Worm (Caenorhabditis elegans): ENCODE results near the gene F42E11.3.

The F42E11.3 gene

DNA sequence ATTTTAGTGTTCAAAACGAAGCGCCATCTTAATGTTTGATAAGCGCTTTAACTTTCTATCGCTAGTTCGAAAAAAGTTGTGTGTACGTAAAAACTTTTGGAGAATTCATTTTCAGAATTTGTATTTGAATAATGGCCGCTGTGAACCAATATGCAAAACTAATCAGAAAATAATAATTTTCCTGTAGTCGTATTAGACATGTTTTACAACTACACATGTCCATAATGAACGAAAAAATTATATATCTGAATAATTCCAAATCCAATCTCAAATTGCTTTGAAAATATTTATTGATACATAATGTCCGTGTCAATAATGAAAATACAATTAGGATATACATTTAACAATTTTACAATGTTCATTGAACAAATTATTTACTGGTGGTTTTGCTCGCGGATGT is 31.4 kb upstream of the F42E11.3 start:
- TF ChIP-seq elt-1 (tag; optimal IDR thresholded peaks at IDR 0.05): no peak
- TF ChIP-seq Y55F3AM.14 (GFP tag; optimal IDR thresholded peaks at IDR 0.05): no peak
- TF ChIP-seq sma-3 (GFP tag; optimal IDR thresholded peaks at IDR 0.05): peak; percentile 7
- TF ChIP-seq peb-1 (tag; optimal IDR thresholded peaks at IDR 0.05): no peak
- no peak for TF ChIP-seq gmeb-1 (tag; optimal IDR thresholded peaks at IDR 0.05)
- TF ChIP-seq nhr-129 (tag; optimal IDR thresholded peaks at IDR 0.05): no peak
- no peak for TF ChIP-seq unc-39 (tag; optimal IDR thresholded peaks at IDR 0.05)
- no peak for TF ChIP-seq ztf-1 (GFP tag; conservative IDR thresholded peaks at IDR 0.05)
- TF ChIP-seq nhr-11 (tag; optimal IDR thresholded peaks at IDR 0.05): no peak
- TF ChIP-seq skn-1 (tag; optimal IDR thresholded peaks at IDR 0.05): no peak
- TF ChIP-seq nhr-77 (tag; optimal IDR thresholded peaks at IDR 0.05): no peak
- no peak for TF ChIP-seq lsy-2 (tag; optimal IDR thresholded peaks at IDR 0.05)
- no peak for TF ChIP-seq ceh-16 (tag; optimal IDR thresholded peaks at IDR 0.05)
- TF ChIP-seq snpc-4 (tag; optimal IDR thresholded peaks at IDR 0.05): no peak
- TF ChIP-seq fos-1 (tag; optimal IDR thresholded peaks at IDR 0.05): peak; percentile 9
- TF ChIP-seq lin-13 (GFP tag; optimal IDR thresholded peaks at IDR 0.05): no peak

DNA sequence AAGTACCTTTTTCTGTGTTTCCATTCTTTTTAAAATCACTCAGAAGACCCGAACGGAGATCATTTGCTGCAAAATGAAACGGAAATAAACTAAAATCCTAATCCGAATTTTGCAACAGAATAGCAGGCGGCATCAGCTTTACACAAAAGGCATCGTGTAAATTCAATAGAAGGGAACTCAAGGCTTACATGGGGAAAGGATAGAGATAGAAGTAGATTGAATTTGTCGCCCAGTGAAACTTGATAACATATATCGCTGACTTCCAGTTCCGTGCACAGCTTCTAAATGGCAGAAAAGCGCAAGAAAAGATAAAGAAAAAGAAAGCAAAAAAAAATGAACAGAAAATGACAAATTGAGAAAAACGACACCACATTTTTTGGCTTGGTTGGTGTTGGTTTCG is 30.5 kb upstream of the F42E11.3 start, which contains the start of gene slo-2:
Gene slo-2, minus strand, starts transcription at position 24 of the 400 bp plus-strand sequence.
- peak; percentile 25 for TF ChIP-seq sma-9 (GFP tag; optimal IDR thresholded peaks at IDR 0.05)
- TF ChIP-seq sma-9 (tag; optimal IDR thresholded peaks at IDR 0.05): no peak
- no peak for TF ChIP-seq nhr-25 (tag; optimal IDR thresholded peaks at IDR 0.05)
- no peak for TF ChIP-seq Y55F3AM.14 (GFP tag; optimal IDR thresholded peaks at IDR 0.05)
- no peak for TF ChIP-seq alr-1 (tag; optimal IDR thresholded peaks at IDR 0.05)

DNA sequence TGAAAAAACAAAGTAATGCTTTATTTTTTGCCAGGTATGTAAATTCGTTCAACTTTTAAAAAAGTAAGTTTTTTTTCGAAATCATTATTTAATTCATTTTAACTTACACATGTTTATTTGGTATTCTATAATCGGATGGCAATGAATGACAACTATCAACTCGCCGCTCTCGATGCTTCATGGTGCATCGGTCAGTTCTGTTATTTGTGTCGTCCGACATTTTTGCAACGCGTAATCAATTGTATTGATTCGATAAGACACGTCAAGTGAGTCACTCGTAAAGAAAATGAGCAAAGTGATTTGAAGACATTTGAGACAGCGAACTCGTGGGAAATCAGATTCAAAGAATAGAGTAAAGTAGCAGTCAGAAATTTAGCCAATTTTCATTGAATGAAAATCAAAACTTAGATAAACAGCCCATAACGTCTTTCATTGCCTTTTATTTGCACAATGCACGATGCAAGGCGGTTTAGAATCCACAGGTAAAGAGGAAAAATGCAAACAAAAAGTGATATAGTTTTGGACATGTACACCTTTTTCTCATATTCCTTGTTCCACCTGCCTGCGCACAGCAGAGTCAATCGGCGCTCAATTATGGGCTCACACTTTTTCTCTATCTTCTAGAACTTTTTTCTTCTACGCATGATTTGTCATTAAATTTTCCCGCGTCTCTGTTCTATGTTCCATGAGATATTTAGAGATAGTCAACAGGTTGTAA is 25.2 kb upstream of the F42E11.3 start:
- TF ChIP-seq sma-3 (GFP tag; optimal IDR thresholded peaks at IDR 0.05): no peak
- TF ChIP-seq fos-1 (tag; optimal IDR thresholded peaks at IDR 0.05): peak; percentile 77
- TF ChIP-seq C34F6.9 (tag; optimal IDR thresholded peaks at IDR 0.05): peak; percentile 22
- TF ChIP-seq ZK546.5 (tag; optimal IDR thresholded peaks at IDR 0.05): no peak

DNA sequence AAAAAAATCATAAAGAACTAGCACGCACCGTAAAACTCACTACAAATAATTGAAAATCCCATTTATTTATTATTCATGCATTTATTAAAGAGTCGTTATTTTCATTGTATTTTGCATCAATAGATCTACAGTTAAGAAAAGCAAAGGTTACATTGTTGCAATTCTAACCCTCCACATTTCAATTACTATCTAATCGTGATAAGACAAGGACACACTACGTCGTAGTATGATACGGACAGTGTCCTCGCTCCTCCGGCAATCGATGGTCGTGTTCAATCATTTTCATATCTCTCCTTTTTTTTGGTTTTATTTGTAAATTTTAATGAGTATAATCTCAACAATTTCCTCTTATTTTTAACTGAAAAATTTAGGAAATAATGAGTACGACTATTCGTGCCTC is 17.5 kb upstream of the F42E11.3 start, which contains the start of gene prx-12:
Gene prx-12, plus strand, starts transcription at position 371 of the 400 bp plus-strand sequence.
- TF ChIP-seq ztf-1 (GFP tag; conservative IDR thresholded peaks at IDR 0.05) (no peak), ama-1 (optimal IDR thresholded peaks at IDR 0.05) (no peak), blmp-1 (tag; optimal IDR thresholded peaks at IDR 0.05; ENCODE audit: insufficient read depth) (no peak), sma-3 (GFP tag; optimal IDR thresholded peaks at IDR 0.05) (peak; percentile 12), elt-1 (tag; optimal IDR thresholded peaks at IDR 0.05) (no peak), snpc-4 (tag; optimal IDR thresholded peaks at IDR 0.05) (no peak), nhr-11 (tag; optimal IDR thresholded peaks at IDR 0.05) (no peak), mab-5 (tag; optimal IDR thresholded peaks at IDR 0.05) (no peak), fos-1 (tag; optimal IDR thresholded peaks at IDR 0.05) (peak; percentile 45), lsy-2 (tag; optimal IDR thresholded peaks at IDR 0.05) (no peak), unc-55 (GFP tag; optimal IDR thresholded peaks at IDR 0.05) (no peak), skn-1 (tag; optimal IDR thresholded peaks at IDR 0.05) (no peak)

DNA sequence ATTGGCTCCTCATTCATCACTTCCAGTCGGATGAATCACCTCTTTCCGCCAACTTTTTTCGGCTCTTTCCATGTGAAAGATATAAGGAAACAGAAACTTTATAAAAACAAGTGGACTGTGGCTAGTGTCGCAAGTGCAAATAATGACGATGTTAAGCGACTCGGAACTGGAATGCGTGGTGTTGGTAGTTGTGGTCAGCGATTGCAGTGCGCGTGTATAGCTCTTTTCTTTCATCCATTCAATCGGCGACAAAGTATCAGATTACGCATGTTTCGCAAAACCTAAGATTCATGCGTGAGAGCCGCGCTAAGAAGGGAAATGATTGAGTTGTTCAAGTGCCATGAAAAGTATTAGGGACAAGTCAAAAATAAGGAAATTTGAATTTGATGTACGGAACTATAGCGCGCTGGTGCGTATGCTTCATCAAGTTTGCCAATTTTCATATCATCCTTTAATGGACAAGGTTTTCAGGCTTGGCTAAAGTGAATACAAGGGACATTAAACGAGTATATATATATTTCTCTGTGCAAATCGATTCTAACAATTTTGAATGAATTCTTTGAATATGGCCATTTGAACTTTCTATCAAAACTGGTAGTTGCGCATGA is 12.4 kb upstream of the F42E11.3 start:
- TF ChIP-seq F13H6.1 (tag; optimal IDR thresholded peaks at IDR 0.05) (no peak), nhr-23 (tag; optimal IDR thresholded peaks at IDR 0.05) (no peak), Y55F3AM.14 (GFP tag; optimal IDR thresholded peaks at IDR 0.05) (no peak), ceh-16 (tag; optimal IDR thresholded peaks at IDR 0.05) (no peak), sma-3 (GFP tag; optimal IDR thresholded peaks at IDR 0.05) (no peak), unc-62 (GFP tag; optimal IDR thresholded peaks at IDR 0.05) (no peak), dmd-4 (tag; optimal IDR thresholded peaks at IDR 0.05) (no peak), nhr-129 (tag; optimal IDR thresholded peaks at IDR 0.05) (no peak), ceh-82 (tag; optimal IDR thresholded peaks at IDR 0.05) (no peak), crh-2 (tag; optimal IDR thresholded peaks at IDR 0.05) (no peak), C34F6.9 (tag; optimal IDR thresholded peaks at IDR 0.05) (no peak), aly-2 (tag; optimal IDR thresholded peaks at IDR 0.05) (no peak), nhr-12 (tag; optimal IDR thresholded peaks at IDR 0.05) (no peak), nhr-25 (tag; optimal IDR thresholded peaks at IDR 0.05) (no peak), ZK546.5 (tag; optimal IDR thresholded peaks at IDR 0.05) (no peak), nhr-11 (tag; optimal IDR thresholded peaks at IDR 0.05) (no peak), nhr-237 (tag; optimal IDR thresholded peaks at IDR 0.05) (no peak), mdl-1 (tag; optimal IDR thresholded peaks at IDR 0.05) (no peak), sma-9 (GFP tag; optimal IDR thresholded peaks at IDR 0.05) (no peak), sma-9 (tag; optimal IDR thresholded peaks at IDR 0.05) (no peak), peb-1 (tag; optimal IDR thresholded peaks at IDR 0.05) (no peak)
